Worm (Caenorhabditis elegans): ENCODE results near the gene F58G1.8.

DNA sequence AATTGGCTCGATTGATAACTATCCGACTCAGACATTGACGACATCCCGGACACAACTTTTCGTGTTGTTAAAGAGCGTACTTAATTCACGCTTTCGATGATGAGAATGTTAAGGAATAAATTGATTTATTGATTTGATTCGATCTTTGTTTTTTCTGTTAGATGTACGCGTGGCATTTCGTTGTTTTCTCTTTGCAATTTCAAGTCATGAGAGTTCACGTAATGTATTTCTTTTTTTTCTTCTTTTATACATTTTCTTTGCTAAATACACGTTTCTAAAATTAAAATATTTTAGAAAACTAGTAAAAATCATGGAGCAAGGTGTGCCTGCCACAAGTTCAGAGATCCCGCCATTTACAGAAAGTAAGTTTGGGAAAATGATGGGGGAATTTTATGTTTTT lies 29.2 kb upstream of the F58G1.8 start, which contains the start of the genes Y38F1A.1 and Y38F1A.2:
- TF ChIP-seq W03F9.2 (tag; optimal IDR thresholded peaks at IDR 0.05) = no peak
- no peak for TF ChIP-seq him-1 (tag; optimal IDR thresholded peaks at IDR 0.05)
- TF ChIP-seq dao-5 (tag; optimal IDR thresholded peaks at IDR 0.05) = no peak
